Worm (Caenorhabditis elegans): ENCODE data around the gene atg-18.

ce11 chrV:8599192-8599591, 31.9 kb downstream of the atg-18 start, which contains the start of gene F41E6.7:
- TF ChIP-seq flt-1 (GFP tag; IDR thresholded peaks at IDR 0.05) (no peak), F13C5.2 (tag; optimal IDR thresholded peaks at IDR 0.05) (no peak), pes-1 (GFP tag; IDR thresholded peaks at IDR 0.05) (no peak), hmg-4 (GFP tag; optimal IDR thresholded peaks at IDR 0.05) (no peak), scrt-1 (GFP tag; IDR thresholded peaks at IDR 0.05) (no peak), ama-1 (optimal IDR thresholded peaks at IDR 0.05) (no peak), B0310.2 (tag; optimal IDR thresholded peaks at IDR 0.05) (no peak), ceh-13 (GFP tag; optimal IDR thresholded peaks at IDR 0.05) (no peak)

Measured in whole organism, early embryonic.